Fruit fly (Drosophila melanogaster) whole organism, embryonic: Measurements from ENCODE around the gene CG31612.

Experiments used
- Atf6 ChIP-seq: fragments of 200-800 bp; sonication (Bioruptor generic); IDR thresholded peaks from 2 replicates; pipeline ENCODE4 v1.3.6; 2022; ENCODE audit warnings: missing biosample characterization, missing genetic modification characterization
- Awh ChIP-seq: fragments of 200-800 bp; sonication (Bioruptor generic); IDR thresholded peaks from 2 replicates; pipeline ENCODE4, ENCODE4 v1.3.6; 2022; ENCODE audit warnings: missing biosample characterization, missing genetic modification characterization
- B-H2 ChIP-seq: fragments of 200-800 bp; sonication (Bioruptor generic); optimal IDR thresholded peaks from 2 replicates; lab custom pipeline; 2018; ENCODE audit warnings: missing biosample characterization, mild to moderate bottlenecking, missing genetic modification characterization
- CG10274 ChIP-seq: fragments of 200-800 bp; sonication (Bioruptor generic); optimal IDR thresholded peaks from 3 replicates; lab custom pipeline; 2017; ENCODE audit warnings: missing biosample characterization, mild to moderate bottlenecking, missing genetic modification characterization
- CG10321 ChIP-seq: fragments of 200-800 bp; sonication (Bioruptor generic); IDR thresholded peaks from 2 replicates; pipeline ENCODE4 v1.3.6; 2022; ENCODE audit warnings: missing biosample characterization, missing genetic modification characterization
- CG12104 ChIP-seq: fragments of 200-800 bp; sonication (Bioruptor generic); optimal IDR thresholded peaks from 3 replicates; lab custom pipeline; 2016; ENCODE audit warnings: missing biosample characterization, missing genetic modification characterization
- CG12744 ChIP-seq: fragments of 200-800 bp; sonication (Bioruptor generic); optimal IDR thresholded peaks from 2 replicates; lab custom pipeline; 2016; ENCODE audit warnings: missing biosample characterization, missing genetic modification characterization
- CG18262 ChIP-seq: fragments of 200-800 bp; optimal IDR thresholded peaks from 3 replicates; lab custom pipeline; 2019; ENCODE audit warnings: missing biosample characterization, mild to moderate bottlenecking, missing genetic modification characterization, moderate library complexity
- CG2120 ChIP-seq: fragments of 200-800 bp; sonication (Bioruptor generic); optimal IDR thresholded peaks from 3 replicates; lab custom pipeline; 2016; ENCODE audit warnings: missing biosample characterization, missing genetic modification characterization
- CG2712 ChIP-seq: fragments of 200-800 bp; optimal IDR thresholded peaks from 3 replicates; lab custom pipeline; 2019; ENCODE audit warnings: missing biosample characterization, mild to moderate bottlenecking, missing genetic modification characterization, moderate library complexity
- CG30431 ChIP-seq: fragments of 200-800 bp; sonication (Bioruptor generic); optimal IDR thresholded peaks from 2 replicates; lab custom pipeline; 2017; ENCODE audit warnings: missing biosample characterization, missing genetic modification characterization
- CG33557 ChIP-seq: fragments of 200-800 bp; sonication (Bioruptor generic); optimal IDR thresholded peaks from 2 replicates; lab custom pipeline; 2019; ENCODE audit warnings: missing biosample characterization, mild to moderate bottlenecking, missing genetic modification characterization, moderate library complexity
- CG4404 ChIP-seq: fragments of 200-800 bp; sonication (Bioruptor generic); IDR thresholded peaks from 2 replicates; pipeline ENCODE4 v1.3.6; 2022; ENCODE audit warnings: missing biosample characterization, missing genetic modification characterization
- CG4424 ChIP-seq: fragments of 200-800 bp; sonication (Bioruptor generic); optimal IDR thresholded peaks from 3 replicates; lab custom pipeline; 2016; ENCODE audit warnings: missing biosample characterization, missing genetic modification characterization
- CG7556 ChIP-seq: fragments of 200-800 bp; sonication (Bioruptor generic); optimal IDR thresholded peaks from 2 replicates; lab custom pipeline; 2017; ENCODE audit warnings: missing biosample characterization, mild to moderate bottlenecking, missing genetic modification characterization
- CG8281 ChIP-seq: fragments of 200-800 bp; sonication (Bioruptor generic); optimal IDR thresholded peaks from 2 replicates; lab custom pipeline; 2018; ENCODE audit warnings: missing biosample characterization, mild to moderate bottlenecking, missing genetic modification characterization, moderate library complexity
- CG8290 ChIP-seq, 3 experiments: fragments of 200-800 bp; sonication (Bioruptor generic); optimal IDR thresholded peaks; 2 replicates each; lab custom pipeline; 2016 to 2019; ENCODE audit warnings: missing biosample characterization in 3 of 3, missing genetic modification characterization in 3 of 3, mild to moderate bottlenecking in 2 of 3, moderate library complexity in 1 of 3
- CG8765 ChIP-seq: fragments of 200-800 bp; sonication (Bioruptor generic); IDR thresholded peaks from 2 replicates; pipeline ENCODE4 v1.3.6; 2022; ENCODE audit warnings: missing biosample characterization, missing genetic modification characterization
- CG9727 ChIP-seq: fragments of 200-800 bp; sonication (Bioruptor generic); optimal IDR thresholded peaks from 3 replicates; lab custom pipeline; 2017; ENCODE audit warnings: missing biosample characterization, mild to moderate bottlenecking, missing genetic modification characterization
- CoRest ChIP-seq: fragments of 200-800 bp; sonication (Bioruptor generic); optimal IDR thresholded peaks from 3 replicates; lab custom pipeline; 2018; ENCODE audit warnings: missing biosample characterization, mild to moderate bottlenecking, missing genetic modification characterization, moderate library complexity
- ERR ChIP-seq: fragments of 200-800 bp; sonication (Bioruptor generic); optimal IDR thresholded peaks from 2 replicates; lab custom pipeline; 2016; ENCODE audit warnings: missing biosample characterization, missing genetic modification characterization
- H2.0 ChIP-seq: fragments of 200-800 bp; sonication (Bioruptor generic); IDR thresholded peaks from 2 replicates; pipeline ENCODE4 v1.3.6; 2022; ENCODE audit warnings: missing biosample characterization, missing genetic modification characterization
- Kr ChIP-seq: fragments of 200-800 bp; sonication (Bioruptor generic); optimal IDR thresholded peaks from 2 replicates; lab custom pipeline; 2017; ENCODE audit warnings: missing biosample characterization, mild to moderate bottlenecking, missing genetic modification characterization
- Meics ChIP-seq: fragments of 200-800 bp; sonication (Bioruptor generic); optimal IDR thresholded peaks from 2 replicates; lab custom pipeline; 2017; ENCODE audit warnings: missing biosample characterization, mild to moderate bottlenecking, missing genetic modification characterization
- Nf-YA ChIP-seq: fragments of 200-800 bp; sonication (Bioruptor generic); IDR thresholded peaks from 2 replicates; pipeline ENCODE4 v1.3.6; 2022; ENCODE audit warnings: missing biosample characterization, missing genetic modification characterization
- Oli ChIP-seq: fragments of 200-800 bp; sonication (Bioruptor generic); optimal IDR thresholded peaks from 2 replicates; lab custom pipeline; 2018; ENCODE audit warnings: missing biosample characterization, mild to moderate bottlenecking, missing genetic modification characterization, moderate library complexity
- Opbp ChIP-seq: fragments of 200-800 bp; sonication (Bioruptor generic); IDR thresholded peaks from 3 replicates; pipeline ENCODE4 v1.3.6; 2022; ENCODE audit warnings: missing biosample characterization, missing genetic modification characterization; ENCODE audit not compliant: partially characterized antibody
- Sox102F ChIP-seq: fragments of 200-800 bp; sonication (Bioruptor generic); optimal IDR thresholded peaks from 2 replicates; lab custom pipeline; 2018; ENCODE audit warnings: missing biosample characterization, mild to moderate bottlenecking, missing genetic modification characterization, moderate library complexity
- Vsx1 ChIP-seq: fragments of 200-800 bp; sonication (Bioruptor generic); optimal IDR thresholded peaks from 2 replicates; lab custom pipeline; 2017; ENCODE audit warnings: missing biosample characterization, mild to moderate bottlenecking, missing genetic modification characterization, missing genetic modification reagents
- Xbp1 ChIP-seq: fragments of 200-800 bp; sonication (Bioruptor generic); optimal IDR thresholded peaks from 3 replicates; lab custom pipeline; 2016; ENCODE audit warnings: missing biosample characterization, mild to moderate bottlenecking, missing genetic modification characterization
- cad ChIP-seq: fragments of >200 bp; optimal IDR thresholded peaks from 2 replicates; lab custom pipeline; 2017; ENCODE audit warnings: missing biosample characterization, missing genetic modification characterization
- chif ChIP-seq, 2 experiments: fragments of 200-800 bp; sonication (Bioruptor generic); optimal IDR thresholded peaks; 3 replicates each; lab custom pipeline; 2016; ENCODE audit warnings: missing biosample characterization in 2 of 2, missing genetic modification characterization in 2 of 2
- croc ChIP-seq: fragments of 200-800 bp; sonication (Bioruptor generic); conservative IDR thresholded peaks from 3 replicates; pipeline ENCODE4 v1.3.6; 2022; ENCODE audit warnings: missing biosample characterization, missing genetic modification characterization
- crol ChIP-seq: fragments of 200-800 bp; sonication (Bioruptor generic); IDR thresholded peaks from 2 replicates; pipeline ENCODE4 v1.3.6; 2022; ENCODE audit warnings: missing biosample characterization, missing genetic modification characterization
- cwo ChIP-seq: fragments of 200-800 bp; sonication (Bioruptor generic); optimal IDR thresholded peaks from 3 replicates; lab custom pipeline; 2017; ENCODE audit warnings: missing biosample characterization, missing genetic modification characterization, mild to moderate bottlenecking, moderate library complexity, missing genetic modification reagents
- dm ChIP-seq: fragments of 200-800 bp; sonication (Bioruptor generic); optimal IDR thresholded peaks from 3 replicates; lab custom pipeline; 2016; ENCODE audit warnings: missing biosample characterization, missing genetic modification characterization
- dmrt11E ChIP-seq: fragments of 200-800 bp; sonication (Bioruptor generic); optimal IDR thresholded peaks from 3 replicates; lab custom pipeline; 2018; ENCODE audit warnings: missing biosample characterization, mild to moderate bottlenecking, missing genetic modification characterization, moderate library complexity
- en ChIP-seq: fragments of 200-800 bp; sonication (Bioruptor generic); optimal IDR thresholded peaks from 2 replicates; lab custom pipeline; 2016; ENCODE audit warnings: missing biosample characterization, missing genetic modification characterization
- eve ChIP-seq, 2 experiments: fragments of >200 bp; optimal IDR thresholded peaks; 2 replicates each; lab custom pipeline; 2017; ENCODE audit warnings: missing biosample characterization in 2 of 2, missing genetic modification characterization in 2 of 2
- hbn ChIP-seq: fragments of 200-800 bp; sonication (Bioruptor generic); IDR thresholded peaks from 2 replicates; pipeline ENCODE4 v1.3.6; 2022; ENCODE audit warnings: missing biosample characterization, missing genetic modification characterization; ENCODE audit not compliant: partially characterized antibody
- kah ChIP-seq: fragments of 200-800 bp; sonication (Bioruptor generic); optimal IDR thresholded peaks from 2 replicates; lab custom pipeline; 2018; ENCODE audit warnings: missing biosample characterization, mild to moderate bottlenecking, missing genetic modification characterization
- kni ChIP-seq: fragments of 200-800 bp; sonication (Bioruptor generic); optimal IDR thresholded peaks from 3 replicates; lab custom pipeline; 2017; ENCODE audit warnings: mild to moderate bottlenecking, missing biosample characterization, missing genetic modification reagents, missing genetic modification characterization
- pzg ChIP-seq: fragments of 200-800 bp; sonication (Bioruptor generic); optimal IDR thresholded peaks from 3 replicates; lab custom pipeline; 2018; ENCODE audit warnings: missing biosample characterization, mild to moderate bottlenecking, missing genetic modification characterization, moderate library complexity
- run ChIP-seq: fragments of 200-800 bp; sonication (Bioruptor generic); optimal IDR thresholded peaks from 3 replicates; lab custom pipeline; 2018; ENCODE audit warnings: missing biosample characterization, mild to moderate bottlenecking, missing genetic modification characterization
- scrt ChIP-seq: fragments of 200-800 bp; sonication (Bioruptor generic); optimal IDR thresholded peaks from 2 replicates; lab custom pipeline; 2018; ENCODE audit warnings: missing biosample characterization, mild to moderate bottlenecking, missing genetic modification characterization, moderate library complexity
- sd ChIP-seq: fragments of 200-800 bp; sonication (Bioruptor generic); optimal IDR thresholded peaks from 3 replicates; lab custom pipeline; 2018; ENCODE audit warnings: missing biosample characterization, mild to moderate bottlenecking, missing genetic modification characterization, moderate library complexity
- sens-2 ChIP-seq: fragments of 200-800 bp; sonication (Bioruptor generic); IDR thresholded peaks from 2 replicates; pipeline ENCODE4 v1.3.6; 2022; ENCODE audit warnings: missing biosample characterization, missing genetic modification characterization
- sug ChIP-seq: fragments of 200-800 bp; optimal IDR thresholded peaks from 2 replicates; lab custom pipeline; 2019; ENCODE audit warnings: missing biosample characterization, mild to moderate bottlenecking, missing genetic modification characterization, moderate library complexity
- zfh2 ChIP-seq: fragments of 200-800 bp; sonication (Bioruptor generic); optimal IDR thresholded peaks from 2 replicates; lab custom pipeline; 2016; ENCODE audit warnings: missing biosample characterization, missing genetic modification characterization

Gene CG31612

dm6 chr2L:21789456-21790065 is 5.7 kb downstream of the CG31612 start (continued):
- TF ChIP-seq CG8281 (tag; lab: Kevin White, UChicago), result no peak
- TF ChIP-seq eve (GFP tag; optimal IDR thresholded peaks at IDR 0.05; lab: Kevin White, UChicago), result peak in 1 of 2 experiments; percentile 31
- TF ChIP-seq Vsx1 (GFP tag; lab: Kevin White, UChicago), result no peak
- TF ChIP-seq B-H2 (GFP tag; lab: Kevin White, UChicago), result no peak
- TF ChIP-seq cad (GFP tag; lab: Kevin White, UChicago), result peak; percentile 74
- TF ChIP-seq CG12104 (GFP tag; lab: Kevin White, UChicago), result no peak
- TF ChIP-seq CG12744 (GFP tag; lab: Kevin White, UChicago), result no peak
- peak; percentile 1 for TF ChIP-seq scrt
- TF ChIP-seq hbn (GFP tag; lab: Robert Waterston, UW), result no peak
- TF ChIP-seq Nf-YA (GFP tag; lab: Robert Waterston, UW), result no peak
- peak; percentile 20 for TF ChIP-seq CG2712
- TF ChIP-seq sd (tag; lab: Kevin White, UChicago), result peak; percentile 25
- TF ChIP-seq dm (GFP tag; lab: Kevin White, UChicago), result no peak
- no peak for TF ChIP-seq en (GFP tag; lab: Kevin White, UChicago)
- TF ChIP-seq CG2120 (GFP tag; lab: Kevin White, UChicago), result peak; percentile 38
- TF ChIP-seq CG8765 (GFP tag; lab: Robert Waterston, UW), result no peak
- peak; percentile 84 for TF ChIP-seq CG8290 (GFP tag; optimal IDR thresholded peaks at IDR 0.05; lab: Kevin White, UChicago)
- TF ChIP-seq CG8290 (tag; optimal IDR thresholded peaks at IDR 0.05; lab: Kevin White, UChicago), result peak; percentile 2 to 6
- peak; percentile 44 for TF ChIP-seq CG9727 (GFP tag; lab: Kevin White, UChicago)
- TF ChIP-seq cwo (GFP tag; lab: Kevin White, UChicago), result peak; percentile 2
- TF ChIP-seq CG30431 (GFP tag; lab: Kevin White, UChicago), result no peak
- TF ChIP-seq Meics (GFP tag; lab: Kevin White, UChicago), result no peak
- TF ChIP-seq CG10274 (GFP tag; lab: Kevin White, UChicago), result no peak
- peak; percentile 24 for TF ChIP-seq CoRest (tag; lab: Kevin White, UChicago)
- no peak for TF ChIP-seq Awh
- TF ChIP-seq CG4424, result peak; percentile 10
- TF ChIP-seq H2.0 (GFP tag; lab: Robert Waterston, UW), result 0 out of 2 replicates have a peak, but pooled peaks have one; percentile 7
- TF ChIP-seq CG18262 (tag; lab: Kevin White, UChicago), result peak; percentile 14
- no peak for TF ChIP-seq zfh2
- peak; percentile 9 for TF ChIP-seq dmrt11E
- TF ChIP-seq CG7556 (GFP tag; lab: Kevin White, UChicago), result peak; percentile 37
- no peak for TF ChIP-seq croc (GFP tag; lab: Robert Waterston, UW)
- peak; percentile 66 for TF ChIP-seq CG10321 (GFP tag; lab: Robert Waterston, UW)
- no peak for TF ChIP-seq sug (tag; lab: Kevin White, UChicago)
- TF ChIP-seq run, result no peak
- no peak for TF ChIP-seq pzg (GFP tag; lab: Kevin White, UChicago)
- peak; percentile 7 for TF ChIP-seq Kr (GFP tag; lab: Kevin White, UChicago)
- no peak for TF ChIP-seq CG4404
- no peak for TF ChIP-seq kah (GFP tag; lab: Kevin White, UChicago)
- peak; percentile 42; the same call in 1 of the 2 replicates for TF ChIP-seq crol
- no peak for TF ChIP-seq sens-2 (GFP tag; lab: Robert Waterston, UW)
- TF ChIP-seq chif (GFP tag; optimal IDR thresholded peaks at IDR 0.05; lab: Kevin White, UChicago), result no peak
- TF ChIP-seq Sox102F, result peak; percentile 7
- peak; percentile 5 for TF ChIP-seq CG33557 (GFP tag; lab: Kevin White, UChicago)
- peak; percentile 5 for TF ChIP-seq Oli (tag; lab: Kevin White, UChicago)
- TF ChIP-seq Opbp (GFP tag; lab: Robert Waterston, UW), result no peak
- no peak for TF ChIP-seq ERR (GFP tag; lab: Kevin White, UChicago)
- peak; percentile 38 for TF ChIP-seq kni (GFP tag; lab: Kevin White, UChicago)
- TF ChIP-seq Atf6 (GFP tag; lab: Robert Waterston, UW), result no peak; the same call in 1 of the 2 replicates
- peak; percentile 9 for TF ChIP-seq Xbp1
